Fruit fly (Drosophila melanogaster): ENCODE measurements around the gene ATPsynCF6.

ATPsynCF6 gene

dm6 chr3R:23356920-23357386 is 1.1 kb upstream of the ATPsynCF6 start (continued):
- TF ChIP-seq prd (optimal IDR thresholded peaks at IDR 0.05): no peak
- peak; percentile 75 for TF ChIP-seq prd (GFP tag; IDR thresholded peaks at IDR 0.05)
- TF ChIP-seq Mes4 (GFP tag; optimal IDR thresholded peaks at IDR 0.05): no peak
- no peak for TF ChIP-seq dan (GFP tag; IDR thresholded peaks at IDR 0.05)
- TF ChIP-seq CG4854 (GFP tag; optimal IDR thresholded peaks at IDR 0.05): no peak
- no peak for TF ChIP-seq p53 (GFP tag; optimal IDR thresholded peaks at IDR 0.05)
- TF ChIP-seq gro (GFP tag; optimal IDR thresholded peaks at IDR 0.05): no peak
- TF ChIP-seq stwl (tag; optimal IDR thresholded peaks at IDR 0.05): no peak
- peak; percentile 9 for TF ChIP-seq tap (tag; optimal IDR thresholded peaks at IDR 0.05)
- peak in 1 of 2 experiments; percentile 88 for TF ChIP-seq Eip74EF (GFP tag; optimal IDR thresholded peaks at IDR 0.05)
- TF ChIP-seq jumu (GFP tag; optimal IDR thresholded peaks at IDR 0.05): no peak
- TF ChIP-seq CG15269 (tag; optimal IDR thresholded peaks at IDR 0.05): peak; percentile 97
- no peak for TF ChIP-seq maf-S (GFP tag; optimal IDR thresholded peaks at IDR 0.05)
- peak; percentile 62 for TF ChIP-seq tin (GFP tag; optimal IDR thresholded peaks at IDR 0.05)
- TF ChIP-seq CG30403 (GFP tag; optimal IDR thresholded peaks at IDR 0.05): peak; percentile 72
- peak; percentile 58 for TF ChIP-seq CG1603 (tag; optimal IDR thresholded peaks at IDR 0.05)
- TF ChIP-seq ham (GFP tag; IDR thresholded peaks at IDR 0.05): no peak
- TF ChIP-seq CG7839 (tag; optimal IDR thresholded peaks at IDR 0.05): peak; percentile 92
- TF ChIP-seq Gug (GFP tag; IDR thresholded peaks at IDR 0.05): no peak
- peak; percentile 62 for TF ChIP-seq cwo (GFP tag; optimal IDR thresholded peaks at IDR 0.05)
- peak; percentile 16; the same call in 1 of the 2 replicates for TF ChIP-seq ro (GFP tag; IDR thresholded peaks at IDR 0.05)
- TF ChIP-seq lilli (GFP tag; optimal IDR thresholded peaks at IDR 0.05): peak; percentile 56
- peak; percentile 73 for TF ChIP-seq CG10462 (GFP tag; optimal IDR thresholded peaks at IDR 0.05)
- peak; percentile 89 for TF ChIP-seq row (GFP tag; IDR thresholded peaks at IDR 0.05)
- TF ChIP-seq PHDP (tag; optimal IDR thresholded peaks at IDR 0.05): peak; percentile 96
- TF ChIP-seq al (GFP tag; IDR thresholded peaks at IDR 0.05): peak; percentile 70; the same call in 1 of the 2 replicates
- TF ChIP-seq CG1529 (GFP tag; optimal IDR thresholded peaks at IDR 0.05): peak; percentile 66
- peak; percentile 90 for TF ChIP-seq CG2712 (tag; optimal IDR thresholded peaks at IDR 0.05)
- no peak for TF ChIP-seq Doc2 (GFP tag; IDR thresholded peaks at IDR 0.05)
- no peak for TF ChIP-seq CG2199 (GFP tag; IDR thresholded peaks at IDR 0.05)
- peak; percentile 30 for TF ChIP-seq nom (GFP tag; optimal IDR thresholded peaks at IDR 0.05)
- no peak for TF ChIP-seq Atf3 (GFP tag; optimal IDR thresholded peaks at IDR 0.05)
- TF ChIP-seq CG31441 (GFP tag; IDR thresholded peaks at IDR 0.05): peak; percentile 88
- no peak for TF ChIP-seq dati (GFP tag; IDR thresholded peaks at IDR 0.05)
- TF ChIP-seq CG15479 (GFP tag; optimal IDR thresholded peaks at IDR 0.05): no peak
- peak; percentile 46; the same call in 1 of the 2 replicates for TF ChIP-seq cas (GFP tag; IDR thresholded peaks at IDR 0.05)
- TF ChIP-seq CG10366 (GFP tag; IDR thresholded peaks at IDR 0.05): peak; percentile 76
- TF ChIP-seq NC2α (GFP tag; optimal IDR thresholded peaks at IDR 0.05): no peak
- peak; percentile 11 to 88 for TF ChIP-seq dpn (GFP tag; optimal IDR thresholded peaks at IDR 0.05)
- no peak for TF ChIP-seq ftz-f1 (GFP tag; optimal IDR thresholded peaks at IDR 0.05)
- TF ChIP-seq CG9817 (tag; optimal IDR thresholded peaks at IDR 0.05): peak; percentile 84
- no peak for TF ChIP-seq CG11398 (GFP tag; optimal IDR thresholded peaks at IDR 0.05)
- no peak for TF ChIP-seq repo (GFP tag; optimal IDR thresholded peaks at IDR 0.05)
- TF ChIP-seq YL-1 (GFP tag; optimal IDR thresholded peaks at IDR 0.05): no peak
- TF ChIP-seq CG12299 (tag; optimal IDR thresholded peaks at IDR 0.05): peak; percentile 67
- TF ChIP-seq Scr (GFP tag; IDR thresholded peaks at IDR 0.05; ENCODE audit: partially characterized antibody): no peak
- TF ChIP-seq rib (GFP tag; IDR thresholded peaks at IDR 0.05): peak; percentile 50; the same call in 1 of the 2 replicates
- no peak for TF ChIP-seq pum (GFP tag; optimal IDR thresholded peaks at IDR 0.05)
- TF ChIP-seq Ada2b (GFP tag; IDR thresholded peaks at IDR 0.05): peak; percentile 72; the same call in 1 of the 2 replicates
- peak; percentile 78 for TF ChIP-seq seq (GFP tag; IDR thresholded peaks at IDR 0.05)
- TF ChIP-seq CG5953 (GFP tag; IDR thresholded peaks at IDR 0.05): no peak; the same call in 1 of the 2 replicates
- no peak for TF ChIP-seq NC2β (GFP tag; optimal IDR thresholded peaks at IDR 0.05)

All from whole organism, embryonic.